Worm (Caenorhabditis elegans) whole organism, early embryonic: Measurements from ENCODE around the gene tbc-6.

ENCODE experiments used
- ama-1 ChIP-seq: fragments of 150-350 bp; optimal IDR thresholded peaks from 2 replicates; lab custom pipeline; 2014
- hmg-4 ChIP-seq: fragments of 200-800 bp; sonication (Bioruptor generic); optimal IDR thresholded peaks from 2 replicates; lab custom pipeline; 2018; ENCODE audit warnings: mild to moderate bottlenecking, missing genetic modification characterization, missing compliant biosample characterization
- hnd-1 ChIP-seq: sonication (generic microtip); optimal IDR thresholded peaks from 2 replicates; lab custom pipeline; 2016; ENCODE audit warnings: missing genetic modification characterization, missing compliant biosample characterization
- sea-1 ChIP-seq: fragments of 200-800 bp; sonication (Bioruptor generic); conservative IDR thresholded peaks from 2 replicates; pipeline ENCODE4 v1.3.6; 2022; ENCODE audit warnings: missing genetic modification characterization, missing compliant biosample characterization
- tbx-37 ChIP-seq: fragments of 200-800 bp; sonication (Bioruptor generic); conservative IDR thresholded peaks from 2 replicates; pipeline ENCODE4 v1.3.6; 2022; ENCODE audit warnings: missing genetic modification reagents, missing genetic modification characterization, missing compliant biosample characterization

- TF ChIP-seq hnd-1 (tag; lab: Kevin White, UChicago) (no peak), ama-1 (lab: Kevin White, UChicago) (no peak), sea-1 (GFP tag; lab: Robert Waterston, UW) (no peak), hmg-4 (GFP tag; lab: Kevin White, UChicago) (peak; percentile 57), tbx-37 (no peak)
These were observed 17.0 kb upstream of the tbc-6 start for ce11 chrII:6830923-6831322.
